Worm (Caenorhabditis elegans): ENCODE data around the gene ugt-59.

DNA sequence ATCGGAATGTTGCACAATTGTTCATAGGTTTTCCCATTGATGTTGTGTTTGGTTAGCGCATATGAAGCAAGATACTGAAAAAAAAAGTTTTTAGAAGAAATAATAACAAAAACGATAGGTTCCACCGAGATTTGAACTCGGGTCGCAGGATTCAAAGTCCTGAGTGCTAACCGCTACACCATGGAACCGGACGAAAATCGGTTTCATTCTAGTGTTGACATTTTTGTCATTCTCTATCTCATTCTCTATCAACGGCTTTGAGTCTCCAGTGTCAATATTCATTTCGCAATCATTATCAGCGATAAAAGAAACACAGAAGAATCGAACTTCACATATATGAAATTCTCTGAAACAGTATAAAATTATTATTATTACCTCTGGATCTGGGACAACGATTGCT is 49.3 kb upstream of the ugt-59 start:
- TF ChIP-seq flt-1 (GFP tag; IDR thresholded peaks at IDR 0.05) (no peak), ceh-36 (tag; optimal IDR thresholded peaks at IDR 0.05) (no peak), B0310.2 (tag; optimal IDR thresholded peaks at IDR 0.05) (no peak), ama-1 (optimal IDR thresholded peaks at IDR 0.05) (no peak), pes-1 (GFP tag; IDR thresholded peaks at IDR 0.05) (no peak), ets-7 (tag; optimal IDR thresholded peaks at IDR 0.05) (no peak), sea-1 (GFP tag; conservative IDR thresholded peaks at IDR 0.05) (no peak), hmbx-1 (tag; optimal IDR thresholded peaks at IDR 0.05) (no peak)
